Worm (Caenorhabditis elegans): Measurements from ENCODE around the gene arrd-5.

arrd-5 gene

ce11 chrII:9833855-9834254 lies 1.2 kb upstream of the arrd-5 start, which contains the start of gene ZK938.3:
TSS of gene ZK938.3 (minus strand) at chrII:9833955.
- TF ChIP-seq che-1 (tag; optimal IDR thresholded peaks at IDR 0.05): no peak
- TF ChIP-seq nhr-11 (tag; optimal IDR thresholded peaks at IDR 0.05): peak; percentile 21

ce11 chrII:9835958-9836357 lies 937 bp downstream of the arrd-5 start:
- TF ChIP-seq npax-4 (tag; optimal IDR thresholded peaks at IDR 0.05): no peak
- no peak for TF ChIP-seq dmd-4 (tag; optimal IDR thresholded peaks at IDR 0.05; ENCODE audit: borderline replicate concordance)
- TF ChIP-seq pha-4 (tag; optimal IDR thresholded peaks at IDR 0.05): no peak
- TF ChIP-seq hlh-13 (GFP tag; optimal IDR thresholded peaks at IDR 0.05): no peak
- no peak for TF ChIP-seq ceh-24 (tag; optimal IDR thresholded peaks at IDR 0.05)
- TF ChIP-seq unc-42 (tag; optimal IDR thresholded peaks at IDR 0.05): no peak
- TF ChIP-seq zip-5 (tag; optimal IDR thresholded peaks at IDR 0.05): no peak
- no peak for TF ChIP-seq mec-3 (tag; optimal IDR thresholded peaks at IDR 0.05; ENCODE audit: borderline replicate concordance)
- TF ChIP-seq ceh-19 (GFP tag; optimal IDR thresholded peaks at IDR 0.05): no peak
- TF ChIP-seq sox-2 (GFP tag; IDR thresholded peaks at IDR 0.05): no peak
- TF ChIP-seq pax-1 (tag; optimal IDR thresholded peaks at IDR 0.05): no peak
- TF ChIP-seq ceh-30 (tag; optimal IDR thresholded peaks at IDR 0.05): no peak
- TF ChIP-seq Y22D7AL.16 (tag; optimal IDR thresholded peaks at IDR 0.05): no peak
- TF ChIP-seq elt-4 (tag; optimal IDR thresholded peaks at IDR 0.05): no peak
- TF ChIP-seq pat-9 (tag; optimal IDR thresholded peaks at IDR 0.05): no peak
- no peak for TF ChIP-seq ceh-2 (tag; optimal IDR thresholded peaks at IDR 0.05)
- no peak for TF ChIP-seq gmeb-2 (tag; optimal IDR thresholded peaks at IDR 0.05)
- TF ChIP-seq C08G9.2 (tag; optimal IDR thresholded peaks at IDR 0.05): no peak

ce11 chrII:9838260-9838935 lies 3.4 kb downstream of the arrd-5 start, which contains the start of gene arrd-4:
TSS of gene arrd-4 (minus strand) at chrII:9838310.
- TF ChIP-seq ttx-3 (tag; optimal IDR thresholded peaks at IDR 0.05): no peak
- no peak for TF ChIP-seq zip-5 (tag; optimal IDR thresholded peaks at IDR 0.05)
- no peak for TF ChIP-seq ztf-16 (tag; optimal IDR thresholded peaks at IDR 0.05)
- no peak for TF ChIP-seq pag-3 (tag; optimal IDR thresholded peaks at IDR 0.05; ENCODE audit: borderline replicate concordance)
- no peak for TF ChIP-seq ceh-22 (tag; optimal IDR thresholded peaks at IDR 0.05)
- no peak for TF ChIP-seq hlh-15 (tag; optimal IDR thresholded peaks at IDR 0.05)
- TF ChIP-seq sdc-2 (tag; optimal IDR thresholded peaks at IDR 0.05): no peak
- TF ChIP-seq ceh-14 (tag; optimal IDR thresholded peaks at IDR 0.05): peak; percentile 40
- no peak for TF ChIP-seq che-1 (tag; optimal IDR thresholded peaks at IDR 0.05)
- no peak for TF ChIP-seq lim-6 (tag; optimal IDR thresholded peaks at IDR 0.05)
- TF ChIP-seq pha-2 (tag; optimal IDR thresholded peaks at IDR 0.05): no peak
- no peak for TF ChIP-seq C38D4.7 (GFP tag; optimal IDR thresholded peaks at IDR 0.05)
- TF ChIP-seq hlh-13 (GFP tag; optimal IDR thresholded peaks at IDR 0.05): no peak
- TF ChIP-seq K09A11.1 (tag; optimal IDR thresholded peaks at IDR 0.05; ENCODE audit: insufficient read depth): no peak
- no peak for TF ChIP-seq eyg-1 (tag; optimal IDR thresholded peaks at IDR 0.05)
- no peak for TF ChIP-seq elt-2 (tag; optimal IDR thresholded peaks at IDR 0.05)
- TF ChIP-seq ceh-2 (tag; optimal IDR thresholded peaks at IDR 0.05): no peak
- no peak for TF ChIP-seq ets-4 (tag; optimal IDR thresholded peaks at IDR 0.05)
- no peak for TF ChIP-seq hlh-8 (tag; optimal IDR thresholded peaks at IDR 0.05)
- TF ChIP-seq nfya-1 (tag; optimal IDR thresholded peaks at IDR 0.05): peak; percentile 9
- no peak for TF ChIP-seq ceh-30 (tag; optimal IDR thresholded peaks at IDR 0.05)
- peak; percentile 91 for TF ChIP-seq unc-42 (tag; optimal IDR thresholded peaks at IDR 0.05)

ce11 chrII:9840313-9840712 lies 5.3 kb downstream of the arrd-5 start, which contains the start of gene ZK938.11:
TSS of gene ZK938.11 (minus strand) at chrII:9840413.
- no peak for TF ChIP-seq pha-2 (tag; optimal IDR thresholded peaks at IDR 0.05)
- TF ChIP-seq ama-1 (optimal IDR thresholded peaks at IDR 0.05): no peak
- no peak for TF ChIP-seq ceh-45 (GFP tag; IDR thresholded peaks at IDR 0.05)
- TF ChIP-seq rnt-1 (tag; optimal IDR thresholded peaks at IDR 0.05): no peak
- no peak for TF ChIP-seq ceh-18 (tag; optimal IDR thresholded peaks at IDR 0.05)
- TF ChIP-seq ceh-6 (GFP tag; optimal IDR thresholded peaks at IDR 0.05): no peak
- no peak for TF ChIP-seq C08G9.2 (tag; optimal IDR thresholded peaks at IDR 0.05)
- no peak for TF ChIP-seq unc-55 (GFP tag; optimal IDR thresholded peaks at IDR 0.05)
- TF ChIP-seq hlh-15 (tag; optimal IDR thresholded peaks at IDR 0.05): no peak
- TF ChIP-seq pros-1 (tag; optimal IDR thresholded peaks at IDR 0.05): no peak
- TF ChIP-seq K09A11.1 (tag; optimal IDR thresholded peaks at IDR 0.05; ENCODE audit: insufficient read depth): no peak
- TF ChIP-seq elt-4 (tag; optimal IDR thresholded peaks at IDR 0.05): no peak
- TF ChIP-seq ztf-16 (tag; optimal IDR thresholded peaks at IDR 0.05): no peak

Data from whole organism, late embryonic.